Worm (Caenorhabditis elegans) whole organism, young adult: ENCODE data around the gene sdz-9.

Experiments
- F57C9.4 ChIP-seq: sonication (generic microtip); optimal IDR thresholded peaks from 2 replicates; lab custom pipeline; 2017; ENCODE audit warnings: mild to moderate bottlenecking, missing genetic modification characterization, missing compliant biosample characterization
- attf-3 ChIP-seq: fragments of 200-800 bp; sonication (Bioruptor generic); conservative IDR thresholded peaks from 2 replicates; pipeline ENCODE4 v1.3.6; 2022; ENCODE audit warnings: missing genetic modification reagents, missing genetic modification characterization, missing compliant biosample characterization
- dpl-1 ChIP-seq: fragments of 150-350 bp; optimal IDR thresholded peaks from 2 replicates; lab custom pipeline; 2014; ENCODE audit warnings: missing biosample characterization, missing genetic modification reagents, missing genetic modification characterization
- efl-1 ChIP-seq: fragments of 150-350 bp; optimal IDR thresholded peaks from 2 replicates; lab custom pipeline; 2014; ENCODE audit warnings: missing biosample characterization, missing genetic modification reagents, missing genetic modification characterization
- ets-4 ChIP-seq: fragments of 200-800 bp; sonication (Bioruptor generic); optimal IDR thresholded peaks from 2 replicates; lab custom pipeline; 2018; ENCODE audit warnings: mild to moderate bottlenecking, missing genetic modification characterization, missing compliant biosample characterization
- fkh-3 ChIP-seq: sonication (generic microtip); optimal IDR thresholded peaks from 2 replicates; lab custom pipeline; 2016; ENCODE audit warnings: mild to moderate bottlenecking, missing genetic modification characterization, missing compliant biosample characterization
- nhr-90 ChIP-seq: sonication (generic microtip); optimal IDR thresholded peaks from 2 replicates; lab custom pipeline; 2016; ENCODE audit warnings: missing genotype, mild to moderate bottlenecking, missing genetic modification characterization, missing compliant biosample characterization
- pha-4 ChIP-seq: fragments of 150-350 bp; sonication (generic microtip); optimal IDR thresholded peaks from 2 replicates; lab custom pipeline; 2014; ENCODE audit warnings: missing biosample characterization, missing genetic modification reagents, missing genetic modification characterization
- rpc-1 ChIP-seq, 2 experiments: fragments of 150-350 bp in 1 of 2; sonication (generic microtip) in 1 of 2; optimal IDR thresholded peaks; 2 replicates each; lab custom pipeline; 2014 to 2018; ENCODE audit warnings: missing biosample characterization in 1 of 2, missing genetic modification characterization in 1 of 2, missing genetic modification reagents in 1 of 2, missing genotype in 1 of 2
- snpc-4 ChIP-seq, 5 experiments: fragments of 150-350 bp in 1 of 5; sonication (generic microtip) in 4 of 5; optimal IDR thresholded peaks; 2 replicates each; lab custom pipeline; 2014 to 2018; ENCODE audit warnings: missing genetic modification characterization in 5 of 5, missing biosample characterization in 3 of 5, antibody characterized with exemption in 2 of 5, mild to moderate bottlenecking in 2 of 5, missing compliant biosample characterization in 2 of 5, missing genotype in 2 of 5, moderate library complexity in 2 of 5, missing genetic modification reagents in 1 of 5
- zim-3 ChIP-seq: sonication (generic microtip); optimal IDR thresholded peaks from 2 replicates; lab custom pipeline; 2017; ENCODE audit warnings: mild to moderate bottlenecking, missing genetic modification characterization, moderate library complexity, missing compliant biosample characterization
- ztf-18 ChIP-seq: sonication (generic microtip); optimal IDR thresholded peaks from 2 replicates; lab custom pipeline; 2016; ENCODE audit warnings: missing genotype, mild to moderate bottlenecking, missing genetic modification characterization, missing compliant biosample characterization

- TF ChIP-seq ztf-18 (no peak), nhr-90 (tag; lab: Kevin White, UChicago) (no peak), dpl-1 (GFP tag; lab: Kevin White, UChicago) (no peak), snpc-4 (GFP tag; optimal IDR thresholded peaks at IDR 0.05; lab: Kevin White, UChicago) (no peak), snpc-4 (tag; optimal IDR thresholded peaks at IDR 0.05; lab: Kevin White, UChicago) (no peak), ets-4 (no peak), zim-3 (tag; lab: Kevin White, UChicago) (no peak), attf-3 (GFP tag; lab: Robert Waterston, UW) (no peak), fkh-3 (tag; lab: Kevin White, UChicago) (no peak), F57C9.4 (tag; lab: Kevin White, UChicago) (no peak), rpc-1 (optimal IDR thresholded peaks at IDR 0.05; lab: Kevin White, UChicago) (no peak), rpc-1 (tag; optimal IDR thresholded peaks at IDR 0.05; lab: Kevin White, UChicago) (no peak), efl-1 (no peak), pha-4 (tag; lab: Kevin White, UChicago) (no peak)
Measured at ce11 chrII:2807674-2808206, 34.3 kb upstream of the sdz-9 start, which contains the start of gene K12H6.12.
